Fruit fly (Drosophila melanogaster) whole organism, embryonic: ENCODE measurements around the gene CG10063.
A peak's percentile ranks its signal among the peaks of the same experiment; 100 is the strongest.

Experiments used
- Bgb ChIP-seq: fragments of 200-800 bp; sonication (Bioruptor generic); IDR thresholded peaks from 2 replicates; pipeline ENCODE4 v1.3.6; 2022; ENCODE audit warnings: missing biosample characterization, missing genetic modification characterization; ENCODE audit not compliant: partially characterized antibody
- Blimp-1 ChIP-seq: fragments of 200-800 bp; sonication (Bioruptor generic); optimal IDR thresholded peaks from 3 replicates; lab custom pipeline; 2018; ENCODE audit warnings: missing biosample characterization, missing genetic modification characterization, mild to moderate bottlenecking, moderate library complexity, missing genetic modification reagents
- CG10267 ChIP-seq: fragments of 200-800 bp; sonication (Bioruptor generic); optimal IDR thresholded peaks from 2 replicates; lab custom pipeline; 2018; ENCODE audit warnings: missing biosample characterization, mild to moderate bottlenecking, missing genetic modification characterization, moderate library complexity
- CG10543 ChIP-seq: fragments of 200-800 bp; sonication (Bioruptor generic); optimal IDR thresholded peaks from 3 replicates; lab custom pipeline; 2017; ENCODE audit warnings: missing biosample characterization, mild to moderate bottlenecking, missing genetic modification characterization, moderate library complexity
- CG14014 ChIP-seq: fragments of 200-800 bp; sonication (Bioruptor generic); IDR thresholded peaks from 2 replicates; pipeline ENCODE4 v1.3.6; 2022; ENCODE audit warnings: missing biosample characterization, missing genetic modification characterization
- CG14710 ChIP-seq: fragments of 200-800 bp; sonication (Bioruptor generic); optimal IDR thresholded peaks from 3 replicates; lab custom pipeline; 2019; ENCODE audit warnings: missing biosample characterization, mild to moderate bottlenecking, missing genetic modification characterization, moderate library complexity
- CG15514 ChIP-seq: fragments of 200-800 bp; sonication (Bioruptor generic); optimal IDR thresholded peaks from 3 replicates; lab custom pipeline; 2017; ENCODE audit warnings: missing biosample characterization, missing genetic modification characterization, mild to moderate bottlenecking, moderate library complexity, missing genetic modification reagents
- CG15696 ChIP-seq: fragments of 200-800 bp; sonication (Bioruptor generic); optimal IDR thresholded peaks from 2 replicates; lab custom pipeline; 2019; ENCODE audit warnings: missing biosample characterization, mild to moderate bottlenecking, missing genetic modification characterization, moderate library complexity
- CG2199 ChIP-seq: fragments of 200-800 bp; sonication (Bioruptor generic); IDR thresholded peaks from 3 replicates; pipeline ENCODE4 v1.3.6; 2022; ENCODE audit warnings: missing biosample characterization, missing genetic modification characterization
- CG2712 ChIP-seq: fragments of 200-800 bp; optimal IDR thresholded peaks from 3 replicates; lab custom pipeline; 2019; ENCODE audit warnings: missing biosample characterization, mild to moderate bottlenecking, missing genetic modification characterization, moderate library complexity
- CG32532 ChIP-seq: fragments of 200-800 bp; sonication (Bioruptor generic); IDR thresholded peaks from 2 replicates; pipeline ENCODE4 v1.3.6; 2022; ENCODE audit warnings: missing biosample characterization, missing genetic modification characterization
- CG3281 ChIP-seq: fragments of 200-800 bp; sonication (Bioruptor generic); optimal IDR thresholded peaks from 3 replicates; lab custom pipeline; 2017; ENCODE audit warnings: missing biosample characterization, mild to moderate bottlenecking, missing genetic modification characterization
- CG34376 ChIP-seq: fragments of 200-800 bp; sonication (Bioruptor generic); optimal IDR thresholded peaks from 2 replicates; lab custom pipeline; 2018; ENCODE audit warnings: missing biosample characterization, mild to moderate bottlenecking, missing genetic modification characterization
- CG42726 ChIP-seq: fragments of 200-800 bp; sonication (Bioruptor generic); IDR thresholded peaks from 2 replicates; pipeline ENCODE4 v1.3.6; 2022; ENCODE audit warnings: missing biosample characterization, missing genetic modification characterization; ENCODE audit not compliant: partially characterized antibody
- CG6791 ChIP-seq: fragments of 200-800 bp; sonication (Bioruptor generic); IDR thresholded peaks from 3 replicates; pipeline ENCODE4 v1.3.6; 2022; ENCODE audit warnings: missing biosample characterization, missing genetic modification characterization; ENCODE audit not compliant: partially characterized antibody
- CG7928 ChIP-seq: fragments of 200-800 bp; sonication (Bioruptor generic); optimal IDR thresholded peaks from 2 replicates; lab custom pipeline; 2017; ENCODE audit warnings: missing biosample characterization, mild to moderate bottlenecking, missing genetic modification characterization
- CG8290 ChIP-seq, 3 experiments: fragments of 200-800 bp; sonication (Bioruptor generic); optimal IDR thresholded peaks; 2 replicates each; lab custom pipeline; 2016 to 2019; ENCODE audit warnings: missing biosample characterization in 3 of 3, missing genetic modification characterization in 3 of 3, mild to moderate bottlenecking in 2 of 3, moderate library complexity in 1 of 3
- CTCF ChIP-seq: fragments of 200-800 bp; sonication (Bioruptor generic); optimal IDR thresholded peaks from 2 replicates; lab custom pipeline; 2017; ENCODE audit warnings: missing biosample characterization, mild to moderate bottlenecking, missing genetic modification characterization, moderate library complexity
- Dip2 ChIP-seq: fragments of 200-800 bp; sonication (Bioruptor generic); IDR thresholded peaks from 2 replicates; pipeline ENCODE4 v1.3.6; 2022; ENCODE audit warnings: missing biosample characterization, missing genetic modification characterization
- Dp ChIP-seq: fragments of 200-800 bp; sonication (Bioruptor generic); optimal IDR thresholded peaks from 2 replicates; lab custom pipeline; 2018; ENCODE audit warnings: missing biosample characterization, mild to moderate bottlenecking, missing genetic modification characterization, moderate library complexity
- E2f2 ChIP-seq: fragments of 200-800 bp; sonication (Bioruptor generic); IDR thresholded peaks from 2 replicates; pipeline ENCODE4 v1.3.6; 2022; ENCODE audit warnings: missing biosample characterization, missing genetic modification characterization
- Ets65A ChIP-seq: fragments of 200-800 bp; sonication (Bioruptor generic); peaks from one replicate; lab custom pipeline; 2016; ENCODE audit warnings: missing biosample characterization, missing genetic modification characterization
- HLH3B ChIP-seq: fragments of 200-800 bp; sonication (Bioruptor generic); IDR thresholded peaks from 2 replicates; pipeline ENCODE4 v1.3.6; 2022; ENCODE audit warnings: missing biosample characterization, missing genetic modification characterization
- Hr39 ChIP-seq: fragments of >200 bp; optimal IDR thresholded peaks from 2 replicates; lab custom pipeline; 2017
- Med ChIP-seq: fragments of 200-800 bp; sonication (Bioruptor generic); peaks from one replicate; lab custom pipeline; 2016; ENCODE audit warnings: missing biosample characterization, missing genetic modification characterization, mild to moderate bottlenecking, inconsistent platforms, moderate library complexity
- NK7.1 ChIP-seq: fragments of 200-800 bp; sonication (Bioruptor generic); optimal IDR thresholded peaks from 3 replicates; lab custom pipeline; 2016; ENCODE audit warnings: missing biosample characterization, missing genetic modification characterization
- Rfx ChIP-seq: fragments of 200-800 bp; sonication (Bioruptor generic); IDR thresholded peaks from 2 replicates; pipeline ENCODE4 v1.3.6; 2022; ENCODE audit warnings: missing biosample characterization, missing genetic modification characterization
- Sry-δ ChIP-seq: fragments of 200-800 bp; sonication (Bioruptor generic); optimal IDR thresholded peaks from 2 replicates; lab custom pipeline; 2016; ENCODE audit warnings: missing biosample characterization, missing genetic modification characterization
- abd-A ChIP-seq: fragments of 200-800 bp; sonication (Bioruptor generic); optimal IDR thresholded peaks from 3 replicates; lab custom pipeline; 2019; ENCODE audit warnings: missing biosample characterization, mild to moderate bottlenecking, missing genetic modification characterization, moderate library complexity
- amos ChIP-seq: fragments of 200-800 bp; sonication (Bioruptor generic); IDR thresholded peaks from 2 replicates; pipeline ENCODE4 v1.3.6; 2022; ENCODE audit warnings: missing biosample characterization, missing genetic modification characterization; ENCODE audit not compliant: partially characterized antibody
- aop ChIP-seq: fragments of 200-800 bp; sonication (Bioruptor generic); IDR thresholded peaks from 2 replicates; pipeline ENCODE4 v1.3.6; 2022; ENCODE audit warnings: missing biosample characterization, missing genetic modification characterization
- dm ChIP-seq: fragments of 200-800 bp; sonication (Bioruptor generic); optimal IDR thresholded peaks from 3 replicates; lab custom pipeline; 2016; ENCODE audit warnings: missing biosample characterization, missing genetic modification characterization
- knrl ChIP-seq: fragments of 200-800 bp; sonication (Bioruptor generic); IDR thresholded peaks from 3 replicates; pipeline ENCODE4 v1.3.6; 2022; ENCODE audit warnings: missing biosample characterization, missing genetic modification characterization; ENCODE audit not compliant: partially characterized antibody
- pb ChIP-seq: fragments of 200-800 bp; sonication (Bioruptor generic); optimal IDR thresholded peaks from 3 replicates; lab custom pipeline; 2016; ENCODE audit warnings: missing biosample characterization, missing genetic modification characterization
- pita ChIP-seq: fragments of 200-800 bp; sonication (Bioruptor generic); optimal IDR thresholded peaks from 2 replicates; lab custom pipeline; 2017; ENCODE audit warnings: missing biosample characterization, mild to moderate bottlenecking, missing genetic modification characterization
- pnt ChIP-seq: fragments of 200-800 bp; sonication (Bioruptor generic); optimal IDR thresholded peaks from 3 replicates; lab custom pipeline; 2016; ENCODE audit warnings: missing biosample characterization, missing genetic modification characterization
- pzg ChIP-seq: fragments of 200-800 bp; sonication (Bioruptor generic); optimal IDR thresholded peaks from 3 replicates; lab custom pipeline; 2018; ENCODE audit warnings: missing biosample characterization, mild to moderate bottlenecking, missing genetic modification characterization, moderate library complexity
- rib ChIP-seq: fragments of 200-800 bp; sonication (Bioruptor generic); IDR thresholded peaks from 2 replicates; pipeline ENCODE4 v1.3.6; 2022; ENCODE audit warnings: missing biosample characterization, missing genetic modification characterization
- tgo ChIP-seq: fragments of 200-800 bp; sonication (Bioruptor generic); IDR thresholded peaks from 3 replicates; pipeline ENCODE4 v1.3.6; 2022; ENCODE audit warnings: missing biosample characterization, missing genetic modification characterization
- trem ChIP-seq: fragments of 200-800 bp; optimal IDR thresholded peaks from 3 replicates; lab custom pipeline; 2019; ENCODE audit warnings: missing biosample characterization, mild to moderate bottlenecking, missing genetic modification characterization, moderate library complexity
- vvl ChIP-seq: fragments of 200-800 bp; sonication (Bioruptor generic); IDR thresholded peaks from 2 replicates; pipeline ENCODE4 v1.3.6; 2022; ENCODE audit warnings: missing biosample characterization, missing genetic modification characterization
- wor ChIP-seq: fragments of 200-800 bp; sonication (Bioruptor generic); IDR thresholded peaks from 2 replicates; pipeline ENCODE4 v1.3.6; 2022; ENCODE audit warnings: missing biosample characterization, missing genetic modification characterization
- z ChIP-seq: fragments of 200-800 bp; sonication (Bioruptor generic); IDR thresholded peaks from 3 replicates; pipeline ENCODE4 v1.3.6; 2022; ENCODE audit warnings: missing biosample characterization, missing genetic modification characterization
- zen2 ChIP-seq: fragments of 200-800 bp; sonication (Bioruptor generic); IDR thresholded peaks from 3 replicates; pipeline ENCODE4 v1.3.6; 2022; ENCODE audit warnings: missing biosample characterization, missing genetic modification characterization; ENCODE audit not compliant: partially characterized antibody

CG10063 gene

DNA sequence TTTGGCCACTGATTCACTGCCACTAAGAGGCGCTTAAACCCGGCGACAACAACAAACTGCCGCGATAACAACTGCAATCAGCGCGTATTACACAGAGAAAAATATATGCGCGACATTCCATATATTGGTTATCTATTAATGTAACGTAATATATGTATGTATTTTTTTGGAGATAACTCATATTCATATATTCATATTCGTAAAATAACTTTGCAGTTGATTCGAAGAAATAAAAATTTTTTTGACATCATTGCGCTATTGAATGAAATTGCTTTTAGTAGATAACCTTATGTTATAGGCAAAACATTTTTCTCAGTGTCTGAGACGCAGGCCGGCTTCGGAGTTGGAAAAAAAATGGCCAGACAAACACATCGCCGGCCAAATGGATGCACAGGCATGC, 24.6 kb upstream of the CG10063 start (continued):
- no peak for TF ChIP-seq CG10543
- no peak for TF ChIP-seq zen2 (GFP tag; lab: Robert Waterston, UW)

- TF ChIP-seq pita (GFP tag; lab: Kevin White, UChicago) (peak; percentile 34), Dip2 (GFP tag; lab: Robert Waterston, UW) (peak; percentile 81), Dp (peak; percentile 46), pb (GFP tag; lab: Kevin White, UChicago) (no peak), CTCF (peak; percentile 91), CG34376 (GFP tag; lab: Kevin White, UChicago) (no peak), Blimp-1 (GFP tag; lab: Kevin White, UChicago) (no peak), E2f2 (GFP tag; lab: Robert Waterston, UW) (peak; percentile 35; the same call in 1 of the 2 replicates)
- TF ChIP-seq, all 482 proteins: peak for 5
Measured at dm6 chr3L:6995364-6995749, 23.1 kb upstream of the CG10063 start.

DNA sequence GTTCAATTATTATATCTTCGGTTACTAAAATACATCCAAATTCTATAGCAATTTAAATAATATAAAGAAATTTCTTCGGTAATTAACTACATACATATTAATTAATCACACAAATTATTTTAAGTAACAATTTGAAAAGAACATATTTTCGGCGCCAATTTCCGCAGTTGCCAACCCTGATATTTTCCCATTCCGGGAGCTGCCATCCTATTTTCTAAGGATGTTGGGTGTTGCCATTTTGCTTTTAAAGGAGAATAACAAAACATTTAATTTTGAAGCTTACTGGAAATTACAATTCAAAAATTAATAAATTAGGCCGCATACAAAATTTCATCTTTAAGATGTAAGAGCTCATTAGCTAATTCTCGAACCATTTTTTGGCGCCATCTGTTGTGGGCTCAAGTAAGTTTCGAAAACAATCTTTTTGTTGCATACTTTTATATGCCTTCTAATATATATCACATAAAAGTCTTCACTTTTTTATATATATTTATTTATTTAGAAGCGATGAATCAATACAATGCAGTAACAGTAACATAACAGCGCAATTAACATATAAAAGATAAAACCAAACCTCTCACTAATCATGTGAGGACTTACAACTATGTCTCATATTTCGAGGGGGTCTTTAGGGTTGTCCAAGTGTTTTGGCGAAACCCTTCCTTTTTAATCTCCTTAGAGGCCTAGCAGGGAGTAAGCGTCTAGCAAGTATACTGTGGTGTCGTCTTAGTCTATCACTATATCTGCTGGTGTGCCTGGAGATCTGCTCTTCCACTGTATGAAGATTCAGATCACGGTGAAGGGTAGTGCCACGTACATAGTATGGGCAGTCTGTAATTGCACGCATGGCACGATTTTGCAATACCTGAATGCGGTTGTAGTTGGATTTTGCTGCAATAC, 22.4 kb upstream of the CG10063 start:
- TF ChIP-seq CG6791 (GFP tag; lab: Robert Waterston, UW) (peak; percentile 7; the same call in 1 of the 3 replicates), pita (GFP tag; lab: Kevin White, UChicago) (peak; percentile 60), E2f2 (GFP tag; lab: Robert Waterston, UW) (peak; percentile 78), trem (tag; lab: Kevin White, UChicago) (peak; percentile 68), abd-A (peak; percentile 42), Dp (peak; percentile 62), Rfx (GFP tag; lab: Robert Waterston, UW) (0 out of 2 replicates have a peak, but pooled peaks have one; percentile 12), knrl (peak; percentile 38; the same call in 1 of the 3 replicates), CG7928 (GFP tag; lab: Kevin White, UChicago) (peak; percentile 90), CG32532 (peak; percentile 28; the same call in 1 of the 2 replicates), amos (GFP tag; lab: Robert Waterston, UW) (0 out of 2 replicates have a peak, but pooled peaks have one; percentile 4), CG42726 (GFP tag; lab: Robert Waterston, UW) (peak; percentile 15; the same call in 1 of the 2 replicates), CTCF (peak; percentile 91), Dip2 (GFP tag; lab: Robert Waterston, UW) (peak; percentile 66), Bgb (peak; percentile 47), CG3281 (GFP tag; lab: Kevin White, UChicago) (peak; percentile 87), CG2712 (tag; lab: Kevin White, UChicago) (peak; percentile 10), CG14710 (peak; percentile 29), CG10267 (tag; lab: Kevin White, UChicago) (peak; percentile 16), vvl (GFP tag; lab: Robert Waterston, UW) (peak; percentile 17; the same call in 1 of the 2 replicates), CG15514 (GFP tag; lab: Kevin White, UChicago) (peak; percentile 22), Sry-δ (GFP tag; lab: Kevin White, UChicago) (peak; percentile 19), pzg (peak; percentile 38), CG2199 (GFP tag; lab: Robert Waterston, UW) (0 out of 3 replicates have a peak, but pooled peaks have one; percentile 9), CG14014 (GFP tag; lab: Robert Waterston, UW) (peak; percentile 5; the same call in 1 of the 2 replicates)

DNA sequence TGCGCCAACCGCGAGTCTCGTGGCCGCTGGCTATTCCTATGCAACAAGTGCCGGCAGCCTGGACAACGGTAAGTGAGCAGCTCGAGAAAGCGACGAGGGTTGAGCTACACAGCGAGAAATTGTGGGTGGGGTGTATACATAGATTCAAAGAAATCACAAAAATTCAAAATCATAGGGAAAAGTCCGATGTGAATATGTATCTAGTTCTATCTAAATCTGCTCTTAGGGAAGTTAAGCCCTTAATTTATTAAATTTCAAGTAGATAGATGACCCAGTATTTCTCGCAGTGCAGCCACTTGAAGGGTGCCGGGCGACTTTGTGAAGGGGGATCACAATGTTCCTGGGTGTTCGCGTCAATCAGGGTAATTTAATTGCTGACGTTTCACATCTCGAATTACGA, 21.1 kb upstream of the CG10063 start:
- TF ChIP-seq wor (no peak), Ets65A (GFP tag; lab: Kevin White, UChicago) (peak; percentile 63), pnt (no peak), NK7.1 (no peak), aop (GFP tag; lab: Robert Waterston, UW) (no peak), trem (tag; lab: Kevin White, UChicago) (no peak), CG15696 (tag; lab: Kevin White, UChicago) (peak; percentile 8), HLH3B (GFP tag; lab: Robert Waterston, UW) (no peak), z (GFP tag; lab: Robert Waterston, UW) (no peak), CG8290 (GFP tag; optimal IDR thresholded peaks at IDR 0.05; lab: Kevin White, UChicago) (no peak), CG8290 (tag; optimal IDR thresholded peaks at IDR 0.05; lab: Kevin White, UChicago) (no peak), dm (GFP tag; lab: Kevin White, UChicago) (no peak), tgo (GFP tag; lab: Robert Waterston, UW) (peak; percentile 17; the same call in 1 of the 3 replicates), Hr39 (lab: Kevin White, UChicago) (no peak), rib (GFP tag; lab: Robert Waterston, UW) (no peak), Med (GFP tag; lab: Kevin White, UChicago) (no peak)
